Worm (Caenorhabditis elegans) whole organism, young adult: ENCODE data around the gene acy-3.

Experiments used
- C06A6.2 ChIP-seq: fragments of 200-800 bp; sonication (Bioruptor generic); conservative IDR thresholded peaks from 2 replicates; pipeline ENCODE4 v1.3.6; 2022; ENCODE audit warnings: missing genetic modification characterization, missing compliant biosample characterization
- C17E4.6 ChIP-seq: fragments of 200-800 bp; sonication (Bioruptor generic); IDR thresholded peaks from 2 replicates; pipeline ENCODE4 v1.3.6; 2022; ENCODE audit warnings: missing genetic modification reagents, missing genetic modification characterization, missing compliant biosample characterization
- D2030.7 ChIP-seq: fragments of 200-800 bp; sonication (Bioruptor generic); IDR thresholded peaks from 2 replicates; pipeline ENCODE4 v1.3.6; 2022; ENCODE audit warnings: missing genetic modification reagents, missing genetic modification characterization, missing compliant biosample characterization
- F33H1.4 ChIP-seq: fragments of 200-800 bp; sonication (Bioruptor generic); IDR thresholded peaks from 2 replicates; pipeline ENCODE4 v1.3.6; 2022; ENCODE audit warnings: missing genetic modification reagents, missing genetic modification characterization, missing compliant biosample characterization
- F52B5.7 ChIP-seq: sonication (generic microtip); optimal IDR thresholded peaks from 2 replicates; lab custom pipeline; 2016; ENCODE audit warnings: mild to moderate bottlenecking, missing genetic modification characterization, missing compliant biosample characterization
- F55B11.4 ChIP-seq: sonication (generic microtip); optimal IDR thresholded peaks from 2 replicates; lab custom pipeline; 2016; ENCODE audit warnings: missing compliant biosample characterization, missing genetic modification characterization, borderline replicate concordance; ENCODE audit not compliant: insufficient read depth
- F57A8.1 ChIP-seq: fragments of 200-800 bp; sonication (Bioruptor generic); optimal IDR thresholded peaks from 2 replicates; lab custom pipeline; 2018; ENCODE audit warnings: mild to moderate bottlenecking, missing genetic modification characterization, moderate library complexity, missing compliant biosample characterization
- K11D2.4 ChIP-seq: fragments of 200-800 bp; sonication (Bioruptor generic); IDR thresholded peaks from 2 replicates; pipeline ENCODE4 v1.3.6; 2022; ENCODE audit warnings: missing genetic modification reagents, missing genetic modification characterization, missing compliant biosample characterization
- T07F8.4 ChIP-seq: sonication (generic microtip); optimal IDR thresholded peaks from 2 replicates; lab custom pipeline; 2016; ENCODE audit warnings: mild to moderate bottlenecking, missing genetic modification characterization, moderate library complexity, missing compliant biosample characterization
- Y56A3A.18 ChIP-seq: fragments of 200-800 bp; sonication (Bioruptor generic); IDR thresholded peaks from 2 replicates; pipeline ENCODE4 v1.3.6; 2022; ENCODE audit warnings: missing genetic modification reagents, missing genetic modification characterization, missing compliant biosample characterization
- akir-1 ChIP-seq: fragments of 200-800 bp; sonication (Bioruptor generic); optimal IDR thresholded peaks from 2 replicates; lab custom pipeline; 2018; ENCODE audit warnings: mild to moderate bottlenecking, missing genetic modification characterization, moderate library complexity, missing compliant biosample characterization
- ama-1 ChIP-seq, 3 experiments: fragments of 150-350 bp in 1 of 3; sonication (generic microtip) in 2 of 3; optimal IDR thresholded peaks; 2 replicates each; lab custom pipeline; 2014 to 2018; ENCODE audit warnings: missing biosample characterization in 2 of 3, missing genetic modification characterization in 2 of 3, missing genetic modification reagents in 2 of 3
- aptf-2 ChIP-seq: fragments of 200-800 bp; sonication (Bioruptor generic); conservative IDR thresholded peaks from 2 replicates; pipeline ENCODE4 v1.3.6; 2022; ENCODE audit warnings: missing genetic modification reagents, missing genetic modification characterization, missing compliant biosample characterization
- attf-3 ChIP-seq: fragments of 200-800 bp; sonication (Bioruptor generic); conservative IDR thresholded peaks from 2 replicates; pipeline ENCODE4 v1.3.6; 2022; ENCODE audit warnings: missing genetic modification reagents, missing genetic modification characterization, missing compliant biosample characterization
- attf-5 ChIP-seq: fragments of 200-800 bp; sonication (Bioruptor generic); optimal IDR thresholded peaks from 2 replicates; lab custom pipeline; 2018; ENCODE audit warnings: mild to moderate bottlenecking, missing genetic modification characterization, missing compliant biosample characterization
- bed-1 ChIP-seq: fragments of 200-800 bp; sonication (Bioruptor generic); IDR thresholded peaks from 2 replicates; pipeline ENCODE4 v1.3.6; 2022; ENCODE audit warnings: missing genetic modification reagents, missing genetic modification characterization, missing compliant biosample characterization
- bed-2 ChIP-seq: fragments of 200-800 bp; sonication (Bioruptor generic); IDR thresholded peaks from 2 replicates; pipeline ENCODE4 v1.3.6; 2022; ENCODE audit warnings: missing genetic modification reagents, missing genetic modification characterization, missing compliant biosample characterization
- ceh-27 ChIP-seq: fragments of 200-800 bp; sonication (Bioruptor generic); optimal IDR thresholded peaks from 2 replicates; lab custom pipeline; 2018; ENCODE audit warnings: mild to moderate bottlenecking, missing genetic modification characterization, moderate library complexity, missing compliant biosample characterization
- dox-1 ChIP-seq: fragments of 200-800 bp; sonication (Bioruptor generic); IDR thresholded peaks from 2 replicates; pipeline ENCODE4 v1.3.6; 2022; ENCODE audit warnings: missing genetic modification reagents, missing genetic modification characterization, missing compliant biosample characterization
- dpl-1 ChIP-seq: fragments of 150-350 bp; optimal IDR thresholded peaks from 2 replicates; lab custom pipeline; 2014; ENCODE audit warnings: missing biosample characterization, missing genetic modification reagents, missing genetic modification characterization
- efl-1 ChIP-seq: fragments of 150-350 bp; optimal IDR thresholded peaks from 2 replicates; lab custom pipeline; 2014; ENCODE audit warnings: missing biosample characterization, missing genetic modification reagents, missing genetic modification characterization
- egl-18 ChIP-seq: fragments of 200-800 bp; sonication (Bioruptor generic); IDR thresholded peaks from 2 replicates; pipeline ENCODE4 v1.3.6; 2022; ENCODE audit warnings: missing genetic modification reagents, missing genetic modification characterization, missing compliant biosample characterization
- him-1 ChIP-seq: sonication (generic microtip); optimal IDR thresholded peaks from 2 replicates; lab custom pipeline; 2016; ENCODE audit warnings: missing genotype, missing genetic modification reagents, missing genetic modification characterization, missing compliant biosample characterization
- hsf-1 ChIP-seq: fragments of 200-800 bp; sonication (Bioruptor generic); IDR thresholded peaks from 2 replicates; pipeline ENCODE4 v1.3.6; 2022; ENCODE audit warnings: missing genetic modification reagents, missing genetic modification characterization, missing compliant biosample characterization
- lin-26 ChIP-seq: fragments of 200-800 bp; sonication (Bioruptor generic); IDR thresholded peaks from 2 replicates; pipeline ENCODE4 v1.3.6; 2022; ENCODE audit warnings: missing genetic modification reagents, missing genetic modification characterization, missing compliant biosample characterization
- lin-35 ChIP-seq, 3 experiments: fragments of 150-350 bp in 2 of 3; sonication (generic microtip) in 1 of 3; optimal IDR thresholded peaks; 2 replicates each; lab custom pipeline; 2014 to 2018; ENCODE audit warnings: missing biosample characterization in 3 of 3, missing genetic modification characterization in 3 of 3, missing genetic modification reagents in 3 of 3
- madf-6 ChIP-seq: fragments of 200-800 bp; sonication (Bioruptor generic); IDR thresholded peaks from 2 replicates; pipeline ENCODE4 v1.3.6; 2022; ENCODE audit warnings: missing genetic modification reagents, missing genetic modification characterization, missing compliant biosample characterization
- madf-8 ChIP-seq: fragments of 200-800 bp; sonication (Bioruptor generic); conservative IDR thresholded peaks from 2 replicates; pipeline ENCODE4 v1.3.6; 2022; ENCODE audit warnings: missing genetic modification reagents, missing genetic modification characterization, missing compliant biosample characterization
- nfyb-1 ChIP-seq: fragments of 200-800 bp; sonication (Bioruptor generic); IDR thresholded peaks from 2 replicates; pipeline ENCODE4 v1.3.6; 2022; ENCODE audit warnings: missing genetic modification reagents, missing genetic modification characterization, missing compliant biosample characterization
- nhr-27 ChIP-seq: fragments of 200-800 bp; sonication (Bioruptor generic); optimal IDR thresholded peaks from 2 replicates; lab custom pipeline; 2018; ENCODE audit warnings: mild to moderate bottlenecking, missing genetic modification characterization, moderate library complexity, missing compliant biosample characterization
- nhr-90 ChIP-seq: sonication (generic microtip); optimal IDR thresholded peaks from 2 replicates; lab custom pipeline; 2016; ENCODE audit warnings: missing genotype, mild to moderate bottlenecking, missing genetic modification characterization, missing compliant biosample characterization
- rpc-1 ChIP-seq, 2 experiments: fragments of 150-350 bp in 1 of 2; sonication (generic microtip) in 1 of 2; optimal IDR thresholded peaks; 2 replicates each; lab custom pipeline; 2014 to 2018; ENCODE audit warnings: missing biosample characterization in 1 of 2, missing genetic modification characterization in 1 of 2, missing genetic modification reagents in 1 of 2, missing genotype in 1 of 2
- sea-2 ChIP-seq: fragments of 200-800 bp; sonication (Bioruptor generic); IDR thresholded peaks from 2 replicates; pipeline ENCODE4 v1.3.6; 2022; ENCODE audit warnings: missing genetic modification characterization, missing compliant biosample characterization
- snpc-4 ChIP-seq, 5 experiments: fragments of 150-350 bp in 1 of 5; sonication (generic microtip) in 4 of 5; optimal IDR thresholded peaks; 2 replicates each; lab custom pipeline; 2014 to 2018; ENCODE audit warnings: missing genetic modification characterization in 5 of 5, missing biosample characterization in 3 of 5, antibody characterized with exemption in 2 of 5, mild to moderate bottlenecking in 2 of 5, missing compliant biosample characterization in 2 of 5, missing genotype in 2 of 5, moderate library complexity in 2 of 5, missing genetic modification reagents in 1 of 5
- somi-1 ChIP-seq: fragments of 200-800 bp; sonication (Bioruptor generic); optimal IDR thresholded peaks from 2 replicates; lab custom pipeline; 2018; ENCODE audit warnings: mild to moderate bottlenecking, missing genetic modification characterization, missing compliant biosample characterization
- tbp1 ChIP-seq: fragments of 200-800 bp; sonication (Bioruptor generic); optimal IDR thresholded peaks from 2 replicates; lab custom pipeline; 2018; ENCODE audit warnings: mild to moderate bottlenecking, missing genetic modification characterization, missing compliant biosample characterization
- ztf-18 ChIP-seq: sonication (generic microtip); optimal IDR thresholded peaks from 2 replicates; lab custom pipeline; 2016; ENCODE audit warnings: missing genotype, mild to moderate bottlenecking, missing genetic modification characterization, missing compliant biosample characterization
- ztf-22 ChIP-seq: fragments of 200-800 bp; sonication (Bioruptor generic); optimal IDR thresholded peaks from 2 replicates; lab custom pipeline; 2018; ENCODE audit warnings: mild to moderate bottlenecking, missing genetic modification characterization, moderate library complexity, missing compliant biosample characterization
- ztf-28 ChIP-seq: fragments of 200-800 bp; sonication (Bioruptor generic); IDR thresholded peaks from 2 replicates; pipeline ENCODE4 v1.3.6; 2022; ENCODE audit warnings: missing genetic modification reagents, missing genetic modification characterization, missing compliant biosample characterization
- ztf-6 ChIP-seq: fragments of 200-800 bp; sonication (Bioruptor generic); IDR thresholded peaks from 2 replicates; pipeline ENCODE4 v1.3.6; 2022; ENCODE audit warnings: missing genetic modification reagents, missing genetic modification characterization, missing compliant biosample characterization

Gene acy-3

DNA sequence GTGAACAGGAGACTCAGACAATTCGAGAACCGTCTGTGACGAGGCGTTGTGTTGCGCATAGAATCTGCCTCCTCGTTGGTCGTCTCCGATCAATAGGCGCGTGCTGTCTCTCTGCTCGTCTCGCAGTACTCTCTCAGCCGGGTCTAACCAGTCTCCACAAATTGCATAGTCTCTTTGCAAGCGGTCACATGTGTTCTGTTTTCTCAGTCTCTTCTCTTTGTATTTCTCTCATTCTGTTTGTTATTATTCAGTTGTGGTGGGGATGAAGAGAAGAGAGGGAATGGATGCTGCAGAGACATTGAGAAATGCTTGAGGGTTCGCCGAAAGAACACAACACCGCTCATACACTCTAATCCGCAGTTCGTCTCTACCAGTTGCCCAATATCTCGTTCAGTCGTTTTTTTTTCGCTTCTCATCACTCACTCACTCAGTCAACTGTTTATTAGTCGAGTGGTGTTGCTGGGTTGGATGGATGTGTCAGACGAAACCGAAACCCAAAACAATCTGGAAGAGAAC lies 15.2 kb upstream of the acy-3 start (continued):
- no peak for TF ChIP-seq attf-3 (GFP tag; lab: Robert Waterston, UW)
- peak; percentile 73 for TF ChIP-seq ama-1 (optimal IDR thresholded peaks at IDR 0.05; lab: Kevin White, UChicago)
- no peak for TF ChIP-seq ama-1 (GFP tag; optimal IDR thresholded peaks at IDR 0.05; lab: Kevin White, UChicago)
- TF ChIP-seq tbp1 (GFP tag; lab: Kevin White, UChicago), result peak; percentile 53
- TF ChIP-seq ztf-6 (GFP tag; lab: Robert Waterston, UW), result no peak
- TF ChIP-seq hsf-1 (GFP tag; lab: Robert Waterston, UW), result peak; percentile 85
- peak; percentile 54 for TF ChIP-seq ztf-22 (GFP tag; lab: Kevin White, UChicago)
- no peak for TF ChIP-seq akir-1 (GFP tag; lab: Kevin White, UChicago)
- peak in 2 of 3 experiments; percentile 22 to 88 for TF ChIP-seq lin-35 (GFP tag; optimal IDR thresholded peaks at IDR 0.05; lab: Kevin White, UChicago)
- peak; percentile 79 for TF ChIP-seq dox-1 (GFP tag; lab: Robert Waterston, UW)
- TF ChIP-seq bed-2 (GFP tag; lab: Robert Waterston, UW), result no peak
- TF ChIP-seq ztf-28 (GFP tag; lab: Robert Waterston, UW), result no peak
- TF ChIP-seq D2030.7, result no peak
- TF ChIP-seq F57A8.1 (GFP tag; lab: Kevin White, UChicago), result no peak
- peak; percentile 89 for TF ChIP-seq attf-5
- peak; percentile 70; the same call in 1 of the 2 replicates for TF ChIP-seq lin-26 (GFP tag; lab: Robert Waterston, UW)
- TF ChIP-seq ceh-27, result peak; percentile 93
- TF ChIP-seq F52B5.7 (tag; lab: Kevin White, UChicago), result peak; percentile 7
- peak; percentile 25 for TF ChIP-seq snpc-4 (GFP tag; optimal IDR thresholded peaks at IDR 0.05; lab: Kevin White, UChicago)
- peak in 3 of 4 experiments; percentile 49 to 78 (median 64) for TF ChIP-seq snpc-4 (tag; optimal IDR thresholded peaks at IDR 0.05; lab: Kevin White, UChicago)
- TF ChIP-seq ztf-18, result peak; percentile 43
- TF ChIP-seq nfyb-1 (GFP tag; lab: Robert Waterston, UW), result peak; percentile 92
- TF ChIP-seq Y56A3A.18 (GFP tag; lab: Robert Waterston, UW), result 0 out of 2 replicates have a peak, but pooled peaks have one; percentile 61
- 0 out of 2 replicates have a peak, but pooled peaks have one; percentile 56 for TF ChIP-seq C17E4.6
- TF ChIP-seq C06A6.2 (GFP tag; lab: Robert Waterston, UW), result peak; percentile 86
- no peak for TF ChIP-seq rpc-1 (optimal IDR thresholded peaks at IDR 0.05; lab: Kevin White, UChicago)
- TF ChIP-seq rpc-1 (tag; optimal IDR thresholded peaks at IDR 0.05; lab: Kevin White, UChicago), result no peak
- no peak for TF ChIP-seq F55B11.4
- peak; percentile 89 for TF ChIP-seq K11D2.4
- TF ChIP-seq egl-18 (GFP tag; lab: Robert Waterston, UW), result no peak
- TF ChIP-seq him-1, result no peak
- TF ChIP-seq somi-1 (GFP tag; lab: Kevin White, UChicago), result peak; percentile 98
- no peak for TF ChIP-seq F33H1.4 (GFP tag; lab: Robert Waterston, UW)
- no peak for TF ChIP-seq dpl-1 (GFP tag; lab: Kevin White, UChicago)
- TF ChIP-seq madf-8 (GFP tag; lab: Robert Waterston, UW), result no peak
- peak; percentile 76 for TF ChIP-seq T07F8.4 (tag; lab: Kevin White, UChicago)
- no peak for TF ChIP-seq nhr-27
- no peak for TF ChIP-seq bed-1 (GFP tag; lab: Robert Waterston, UW)
- TF ChIP-seq aptf-2, result no peak

DNA sequence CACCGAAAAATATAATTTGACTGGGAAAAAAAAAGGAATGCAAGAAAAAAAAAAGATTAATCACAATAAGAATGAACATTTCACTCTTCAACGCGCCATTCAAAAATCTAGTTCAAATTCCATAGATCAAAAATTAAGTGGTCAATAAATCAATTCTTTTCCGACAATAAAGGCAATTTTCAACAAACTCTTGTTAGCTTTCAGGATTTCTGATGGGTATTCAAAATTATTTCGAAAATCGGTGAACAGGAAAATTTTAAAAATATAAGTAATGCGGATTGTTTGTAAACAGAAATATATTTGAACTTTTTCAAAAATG lies 14.6 kb upstream of the acy-3 start:
- TF ChIP-seq him-1 (peak; percentile 30), nhr-90 (tag; lab: Kevin White, UChicago) (no peak), efl-1 (peak; percentile 60), madf-6 (GFP tag; lab: Robert Waterston, UW) (peak; percentile 58; the same call in 1 of the 2 replicates), sea-2 (GFP tag; lab: Robert Waterston, UW) (no peak)
